Fruit fly (Drosophila melanogaster) whole organism, wandering third instar larva: ENCODE data around the gene NdufA3.
A peak's percentile ranks its signal among the peaks of the same experiment; 100 is the strongest.

Source experiments
- CrebA ChIP-seq: fragments of 200-800 bp; sonication (Bioruptor generic); optimal IDR thresholded peaks from 2 replicates; lab custom pipeline; 2016; ENCODE audit warnings: missing biosample characterization, mild to moderate bottlenecking, missing genetic modification characterization, borderline replicate concordance
- Dfd ChIP-seq: fragments of >200 bp; optimal IDR thresholded peaks from 2 replicates; lab custom pipeline; 2017; ENCODE audit warnings: missing biosample characterization, missing genetic modification characterization
- Myc ChIP-seq: fragments of >200 bp; optimal IDR thresholded peaks from 2 replicates; lab custom pipeline; 2017
- Rel ChIP-seq, 2 experiments: fragments of 200-800 bp; sonication (Bioruptor generic) in 1 of 2; optimal IDR thresholded peaks; 2 replicates in 1 of 2; 3 replicates in 1 of 2; lab custom pipeline; 2016 to 2019; ENCODE audit warnings: mild to moderate bottlenecking in 2 of 2, missing biosample characterization in 2 of 2, missing genetic modification characterization in 2 of 2, moderate library complexity in 1 of 2
- pan ChIP-seq: fragments of >200 bp; optimal IDR thresholded peaks from 2 replicates; lab custom pipeline; 2017

DNA sequence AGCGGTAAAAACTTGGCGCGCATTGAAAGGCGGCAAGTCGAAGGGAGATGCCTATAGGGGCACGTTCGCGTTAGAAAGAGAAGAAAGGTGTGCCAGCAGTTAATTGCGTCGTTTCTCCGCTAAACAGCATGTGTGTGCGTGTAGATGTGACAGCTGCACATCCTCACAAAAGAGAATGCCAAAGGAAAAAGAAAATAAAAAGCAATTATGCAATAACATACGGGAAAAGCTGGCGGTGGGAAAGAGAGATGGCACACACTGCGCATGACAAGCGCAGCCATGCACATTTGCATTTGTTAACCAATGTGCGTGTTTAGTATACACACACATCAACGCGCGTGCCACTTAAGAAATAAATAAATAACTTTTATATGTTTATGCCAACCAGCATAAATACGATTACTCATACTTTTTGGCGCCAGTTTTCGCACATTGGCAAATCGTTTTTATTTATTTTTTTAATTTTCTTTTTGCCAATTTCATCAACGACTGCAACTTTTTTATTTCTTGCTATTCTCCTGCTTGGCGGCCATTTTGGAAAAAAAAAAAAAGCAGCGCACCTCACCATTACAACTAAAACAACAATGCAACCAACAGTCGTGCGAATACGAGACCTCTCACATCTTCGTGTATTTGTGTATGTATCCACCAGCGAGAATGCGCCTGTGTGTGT lies 4.0 kb downstream of the NdufA3 start:
- TF ChIP-seq Rel (GFP tag; optimal IDR thresholded peaks at IDR 0.05; lab: Kevin White, UChicago) (peak; percentile 34), Rel (tag; optimal IDR thresholded peaks at IDR 0.05; lab: Kevin White, UChicago) (peak; percentile 32), Dfd (GFP tag; lab: Kevin White, UChicago) (no peak), Myc (lab: Kevin White, UChicago) (no peak), pan (lab: Kevin White, UChicago) (no peak), CrebA (GFP tag; lab: Kevin White, UChicago) (no peak)
